Fruit fly (Drosophila melanogaster): ENCODE measurements around the gene CG31323.

Gene CG31323

DNA sequence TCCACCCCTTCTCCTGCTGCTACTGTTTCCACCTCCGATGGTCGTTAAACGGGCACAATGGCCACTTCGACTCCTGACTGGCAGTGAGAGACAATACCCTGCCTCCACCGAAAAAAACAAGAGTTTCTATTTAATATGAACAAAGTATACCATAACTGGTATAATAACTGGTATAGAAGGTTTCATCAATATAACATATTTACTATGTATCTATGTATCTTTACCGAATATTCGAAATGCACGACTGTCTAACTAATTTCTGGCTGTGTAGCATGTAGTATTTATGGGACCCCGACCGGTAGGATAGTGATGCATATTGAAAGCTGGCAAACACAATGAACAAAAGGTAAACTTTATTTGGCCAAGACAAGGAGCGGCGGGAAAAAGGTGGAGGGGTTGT lies 11.3 kb downstream of the CG31323 start (continued):
- TF ChIP-seq chn (GFP tag; optimal IDR thresholded peaks at IDR 0.05) (no peak), bab2 (GFP tag; optimal IDR thresholded peaks at IDR 0.05) (peak; percentile 12), CG13424 (tag; optimal IDR thresholded peaks at IDR 0.05) (no peak), Hr51 (GFP tag; optimal IDR thresholded peaks at IDR 0.05) (peak in 1 of 2 experiments; percentile 26), CG13296 (GFP tag; optimal IDR thresholded peaks at IDR 0.05) (peak; percentile 12), CG2678 (tag; optimal IDR thresholded peaks at IDR 0.05) (peak; percentile 39), Med (GFP tag) (peak; percentile 79), Meics (GFP tag; optimal IDR thresholded peaks at IDR 0.05) (peak; percentile 17), CG14014 (GFP tag; IDR thresholded peaks at IDR 0.05) (0 out of 2 replicates have a peak, but pooled peaks have one; percentile 21), CG12104 (GFP tag; optimal IDR thresholded peaks at IDR 0.05) (no peak), mirr (GFP tag; optimal IDR thresholded peaks at IDR 0.05) (no peak), CG2120 (GFP tag; optimal IDR thresholded peaks at IDR 0.05) (peak; percentile 55), abd-A (tag; optimal IDR thresholded peaks at IDR 0.05) (peak; percentile 48), CG11504 (tag; optimal IDR thresholded peaks at IDR 0.05) (peak; percentile 37), sens (GFP tag) (peak; percentile 57)

DNA sequence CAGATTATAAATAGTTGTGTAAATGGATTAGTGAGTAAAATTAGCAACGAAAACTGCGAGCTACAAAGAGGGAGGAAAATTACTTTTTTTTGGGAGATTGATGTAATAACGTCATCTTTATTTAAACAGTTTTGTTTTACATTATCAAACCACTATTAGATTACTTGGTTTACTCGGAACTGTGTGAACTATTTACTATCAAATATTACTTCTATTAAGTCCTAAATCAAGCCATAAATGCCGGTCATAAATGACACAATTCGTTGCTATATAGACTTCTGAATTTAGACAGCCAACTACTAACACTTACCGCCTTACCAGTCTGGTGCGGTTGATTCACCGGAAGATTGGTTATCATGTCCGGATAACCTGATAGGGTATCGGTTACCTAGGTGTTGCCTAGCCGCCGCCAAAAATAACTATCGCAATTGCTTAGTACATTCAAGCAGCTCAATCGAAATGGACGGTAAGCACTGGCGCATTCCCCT lies 14.6 kb downstream of the CG31323 start, which contains the start of gene CG31086:
Gene CG31086, plus strand, starts transcription at position 51 of the 488 bp plus-strand sequence.
- peak; percentile 44 for TF ChIP-seq CG17568 (GFP tag; optimal IDR thresholded peaks at IDR 0.05)
- peak; percentile 2 for TF ChIP-seq CG17385 (GFP tag; optimal IDR thresholded peaks at IDR 0.05)
- TF ChIP-seq Meics (GFP tag; optimal IDR thresholded peaks at IDR 0.05) = no peak
- no peak for TF ChIP-seq CG12299 (tag; optimal IDR thresholded peaks at IDR 0.05)
- TF ChIP-seq CG14965 (GFP tag; optimal IDR thresholded peaks at IDR 0.05; ENCODE audit: borderline replicate concordance) = no peak
- 0 out of 3 replicates have a peak, but pooled peaks have one; percentile 20 for TF ChIP-seq Mrtf (GFP tag; IDR thresholded peaks at IDR 0.05)
- peak; percentile 27 for TF ChIP-seq gem (tag; optimal IDR thresholded peaks at IDR 0.05)
- peak; percentile 39 for TF ChIP-seq lab (GFP tag; optimal IDR thresholded peaks at IDR 0.05)
- TF ChIP-seq exex (tag; optimal IDR thresholded peaks at IDR 0.05) = peak; percentile 91
- TF ChIP-seq CG18599 (GFP tag; optimal IDR thresholded peaks at IDR 0.05) = peak; percentile 16
- peak; percentile 11 for TF ChIP-seq CG6813 (GFP tag; optimal IDR thresholded peaks at IDR 0.05)
- no peak for TF ChIP-seq maf-S (GFP tag; optimal IDR thresholded peaks at IDR 0.05)
- peak; percentile 22 for TF ChIP-seq Hmr (GFP tag; optimal IDR thresholded peaks at IDR 0.05)
- TF ChIP-seq crc (GFP tag; optimal IDR thresholded peaks at IDR 0.05) = no peak
- peak; percentile 55 for TF ChIP-seq CG6854 (GFP tag; optimal IDR thresholded peaks at IDR 0.05)
- peak; percentile 38 for TF ChIP-seq CrebB (tag; optimal IDR thresholded peaks at IDR 0.05)
- TF ChIP-seq gcm2 (GFP tag; optimal IDR thresholded peaks at IDR 0.05) = no peak
- TF ChIP-seq B-H2 (GFP tag; optimal IDR thresholded peaks at IDR 0.05) = peak; percentile 62
- peak; percentile 66 for TF ChIP-seq CG13296 (GFP tag; optimal IDR thresholded peaks at IDR 0.05)
- TF ChIP-seq tap (tag; optimal IDR thresholded peaks at IDR 0.05) = peak; percentile 42
- TF ChIP-seq CG13894 (tag; optimal IDR thresholded peaks at IDR 0.05) = peak; percentile 64
- TF ChIP-seq PHDP (tag; optimal IDR thresholded peaks at IDR 0.05) = peak; percentile 51
- TF ChIP-seq CG6254 (GFP tag; optimal IDR thresholded peaks at IDR 0.05) = peak; percentile 4
- TF ChIP-seq CG15514 (GFP tag; optimal IDR thresholded peaks at IDR 0.05) = peak; percentile 31
- no peak for TF ChIP-seq CG6272 (GFP tag; IDR thresholded peaks at IDR 0.05)
- TF ChIP-seq Med (GFP tag) = no peak
- no peak for TF ChIP-seq CG12236 (GFP tag; optimal IDR thresholded peaks at IDR 0.05)
- peak; percentile 62 for TF ChIP-seq CG12071 (GFP tag; optimal IDR thresholded peaks at IDR 0.05)
- TF ChIP-seq HmgZ (tag; optimal IDR thresholded peaks at IDR 0.05) = peak; percentile 4
- peak in 1 of 2 experiments; percentile 3 for TF ChIP-seq Hr51 (GFP tag; optimal IDR thresholded peaks at IDR 0.05)
- TF ChIP-seq E2f1 (GFP tag; IDR thresholded peaks at IDR 0.05) = no peak
- peak in 1 of 2 experiments; percentile 17 for TF ChIP-seq Eip74EF (GFP tag; optimal IDR thresholded peaks at IDR 0.05)
- TF ChIP-seq CG8290 (GFP tag; optimal IDR thresholded peaks at IDR 0.05) = no peak
- TF ChIP-seq CG8290 (tag; optimal IDR thresholded peaks at IDR 0.05) = peak in 1 of 2 experiments; percentile 42
- peak; percentile 80 for TF ChIP-seq sd (tag; optimal IDR thresholded peaks at IDR 0.05)
- TF ChIP-seq CG6765 (GFP tag; optimal IDR thresholded peaks at IDR 0.05) = peak; percentile 19
